Worm (Caenorhabditis elegans) whole organism, L1 larva: ENCODE results near the gene ugt-56.

Source experiments
- C04F5.9 ChIP-seq: sonication (generic microtip); optimal IDR thresholded peaks from 2 replicates; lab custom pipeline; 2016; ENCODE audit warnings: missing genetic modification characterization, missing compliant biosample characterization
- C34B4.2 ChIP-seq: sonication (generic microtip); optimal IDR thresholded peaks from 2 replicates; lab custom pipeline; 2017; ENCODE audit warnings: mild to moderate bottlenecking, missing genetic modification characterization, missing compliant biosample characterization
- Y116A8C.19 ChIP-seq: sonication (generic microtip); optimal IDR thresholded peaks from 2 replicates; lab custom pipeline; 2016; ENCODE audit warnings: missing compliant biosample characterization, missing genetic modification characterization, borderline replicate concordance
- alr-1 ChIP-seq: fragments of 200-800 bp; sonication (Bioruptor generic); optimal IDR thresholded peaks from 2 replicates; lab custom pipeline; 2018; ENCODE audit warnings: borderline replicate concordance, mild to moderate bottlenecking, missing genetic modification characterization, missing compliant biosample characterization
- aly-2 ChIP-seq: fragments of 150-350 bp; optimal IDR thresholded peaks from 2 replicates; lab custom pipeline; 2014; ENCODE audit warnings: missing biosample characterization, missing genetic modification characterization
- ama-1 ChIP-seq: fragments of 150-350 bp; optimal IDR thresholded peaks from 2 replicates; lab custom pipeline; 2014
- ceh-63 ChIP-seq: fragments of 200-800 bp; sonication (Bioruptor generic); optimal IDR thresholded peaks from 2 replicates; lab custom pipeline; 2018; ENCODE audit warnings: mild to moderate bottlenecking, missing genetic modification characterization, missing compliant biosample characterization
- ceh-8 ChIP-seq: fragments of 200-800 bp; sonication (Bioruptor generic); optimal IDR thresholded peaks from 2 replicates; lab custom pipeline; 2018; ENCODE audit warnings: mild to moderate bottlenecking, missing genetic modification characterization, moderate library complexity, missing compliant biosample characterization
- ceh-82 ChIP-seq, 3 experiments: fragments of 150-350 bp in 1 of 3; sonication (generic microtip) in 2 of 3; optimal IDR thresholded peaks; 2 replicates each; lab custom pipeline; 2014 to 2017; ENCODE audit warnings: missing biosample characterization in 3 of 3, missing genetic modification characterization in 3 of 3
- ceh-88 ChIP-seq: fragments of 200-800 bp; sonication (Bioruptor generic); IDR thresholded peaks from 2 replicates; pipeline ENCODE4 v1.3.6; 2022; ENCODE audit warnings: missing genetic modification characterization, missing compliant biosample characterization
- ceh-90 ChIP-seq: sonication (generic microtip); optimal IDR thresholded peaks from 2 replicates; lab custom pipeline; 2016; ENCODE audit warnings: missing genetic modification characterization, missing compliant biosample characterization
- dpl-1 ChIP-seq, 3 experiments: fragments of 150-350 bp in 2 of 3; sonication (generic microtip) in 1 of 3; optimal IDR thresholded peaks; 2 replicates each; lab custom pipeline; 2014 to 2017; ENCODE audit warnings: missing biosample characterization in 3 of 3, missing genetic modification characterization in 3 of 3, missing genetic modification reagents in 3 of 3
- efl-1 ChIP-seq, 4 experiments: fragments of 150-350 bp; optimal IDR thresholded peaks in 3 of 4; peaks in 1 of 4; 1 replicate in 1 of 4; 2 replicates in 3 of 4; lab custom pipeline; 2014; ENCODE audit warnings: missing biosample characterization in 2 of 4, missing genetic modification characterization in 2 of 4, missing genetic modification reagents in 2 of 4
- efl-3 ChIP-seq: fragments of 200-800 bp; sonication (Bioruptor generic); optimal IDR thresholded peaks from 2 replicates; lab custom pipeline; 2018; ENCODE audit warnings: mild to moderate bottlenecking, missing genetic modification characterization, missing compliant biosample characterization
- egl-13 ChIP-seq: sonication (generic microtip); optimal IDR thresholded peaks from 2 replicates; lab custom pipeline; 2016; ENCODE audit warnings: missing genotype, missing genetic modification reagents, missing genetic modification characterization, missing compliant biosample characterization
- elt-3 ChIP-seq, 6 experiments: fragments of 150-350 bp in 1 of 6; sonication (generic microtip); optimal IDR thresholded peaks; 2 replicates each; lab custom pipeline; 2017 to 2018; ENCODE audit warnings: missing biosample characterization in 6 of 6, missing genetic modification characterization in 6 of 6, inconsistent platforms in 1 of 6
- ets-5 ChIP-seq: fragments of 200-800 bp; sonication (Bioruptor generic); IDR thresholded peaks from 2 replicates; pipeline ENCODE4 v1.3.6; 2022; ENCODE audit warnings: missing genetic modification characterization, missing compliant biosample characterization
- fkh-10 ChIP-seq: sonication (generic microtip); optimal IDR thresholded peaks from 2 replicates; lab custom pipeline; 2017; ENCODE audit warnings: missing biosample characterization, missing genetic modification reagents, missing genetic modification characterization
- fkh-4 ChIP-seq: sonication (generic microtip); optimal IDR thresholded peaks from 2 replicates; lab custom pipeline; 2016; ENCODE audit warnings: missing compliant biosample characterization, missing genetic modification characterization, borderline replicate concordance
- fkh-8 ChIP-seq: sonication (generic microtip); optimal IDR thresholded peaks from 2 replicates; lab custom pipeline; 2016; ENCODE audit warnings: mild to moderate bottlenecking, missing genetic modification characterization, missing compliant biosample characterization
- grh-1 ChIP-seq: fragments of 200-800 bp; sonication (Bioruptor generic); IDR thresholded peaks from 2 replicates; pipeline ENCODE4 v1.3.6; 2022; ENCODE audit warnings: missing genetic modification reagents, missing genetic modification characterization, missing compliant biosample characterization
- irx-1 ChIP-seq: sonication (generic microtip); optimal IDR thresholded peaks from 2 replicates; lab custom pipeline; 2016; ENCODE audit warnings: missing genetic modification characterization, missing compliant biosample characterization
- isw-1 ChIP-seq: fragments of 200-800 bp; sonication (Bioruptor generic); IDR thresholded peaks from 2 replicates; pipeline ENCODE4 v1.3.6; 2022; ENCODE audit warnings: missing genetic modification characterization, missing compliant biosample characterization
- lin-13 ChIP-seq: fragments of 150-350 bp; optimal IDR thresholded peaks from 2 replicates; lab custom pipeline; 2014; ENCODE audit warnings: missing biosample characterization, missing genetic modification reagents, missing genetic modification characterization
- lin-14 ChIP-seq: fragments of 200-800 bp; sonication (Bioruptor generic); optimal IDR thresholded peaks from 2 replicates; lab custom pipeline; 2018; ENCODE audit warnings: mild to moderate bottlenecking, missing genetic modification characterization, moderate library complexity, missing compliant biosample characterization
- lin-15B ChIP-seq: fragments of 150-350 bp; sonication (generic microtip); optimal IDR thresholded peaks from 3 replicates; lab custom pipeline; 2014; ENCODE audit warnings: missing biosample characterization, missing genetic modification characterization
- lin-39 ChIP-seq: fragments of 150-350 bp; optimal IDR thresholded peaks from 2 replicates; lab custom pipeline; 2014; ENCODE audit warnings: missing biosample characterization, missing genetic modification reagents, missing genetic modification characterization
- lsy-2 ChIP-seq, 2 experiments: fragments of 150-350 bp; optimal IDR thresholded peaks; 2 replicates each; lab custom pipeline; 2014; ENCODE audit warnings: missing biosample characterization in 2 of 2, missing genetic modification characterization in 2 of 2
- mdl-1 ChIP-seq, 2 experiments: fragments of 150-350 bp; optimal IDR thresholded peaks; 2 replicates each; lab custom pipeline; 2014 to 2017; ENCODE audit warnings: missing biosample characterization in 2 of 2, missing genetic modification characterization in 2 of 2, inconsistent platforms in 1 of 2
- mef-2 ChIP-seq: fragments of 150-350 bp; optimal IDR thresholded peaks from 2 replicates; lab custom pipeline; 2014; ENCODE audit warnings: missing biosample characterization, missing genetic modification characterization
- nhr-12 ChIP-seq: sonication (generic microtip); optimal IDR thresholded peaks from 2 replicates; lab custom pipeline; 2017; ENCODE audit warnings: missing biosample characterization, missing genetic modification characterization
- nhr-19 ChIP-seq: fragments of 200-800 bp; sonication (Bioruptor generic); conservative IDR thresholded peaks from 2 replicates; pipeline ENCODE4 v1.3.6; 2022; ENCODE audit warnings: missing genetic modification characterization, missing compliant biosample characterization
- nhr-237 ChIP-seq: fragments of 150-350 bp; optimal IDR thresholded peaks from 2 replicates; lab custom pipeline; 2014; ENCODE audit warnings: missing biosample characterization, missing genetic modification characterization
- nhr-47 ChIP-seq: sonication (generic microtip); optimal IDR thresholded peaks from 2 replicates; lab custom pipeline; 2016; ENCODE audit warnings: mild to moderate bottlenecking, missing genetic modification characterization, moderate library complexity, missing compliant biosample characterization
- nhr-71 ChIP-seq: sonication (generic microtip); optimal IDR thresholded peaks from 2 replicates; lab custom pipeline; 2016; ENCODE audit warnings: mild to moderate bottlenecking, missing genetic modification characterization, moderate library complexity, missing compliant biosample characterization
- nhr-76 ChIP-seq: sonication (generic microtip); optimal IDR thresholded peaks from 2 replicates; lab custom pipeline; 2017; ENCODE audit warnings: missing biosample characterization, missing genetic modification characterization
- nhr-77 ChIP-seq: fragments of 150-350 bp; optimal IDR thresholded peaks from 2 replicates; lab custom pipeline; 2014; ENCODE audit warnings: missing biosample characterization, missing genetic modification characterization
- nhr-84 ChIP-seq: sonication (generic microtip); optimal IDR thresholded peaks from 2 replicates; lab custom pipeline; 2017; ENCODE audit warnings: missing biosample characterization, missing genetic modification characterization
- nhr-85 ChIP-seq: sonication (generic microtip); peaks from one replicate; lab custom pipeline; 2016; ENCODE audit warnings: missing genetic modification characterization, inconsistent platforms, missing compliant biosample characterization
- nhr-90 ChIP-seq: sonication (generic microtip); optimal IDR thresholded peaks from 2 replicates; lab custom pipeline; 2016; ENCODE audit warnings: mild to moderate bottlenecking, missing genetic modification characterization, missing compliant biosample characterization; ENCODE audit not compliant: poor library complexity
- pag-3 ChIP-seq: sonication (generic microtip); optimal IDR thresholded peaks from 2 replicates; lab custom pipeline; 2017; ENCODE audit warnings: missing genetic modification characterization, mild to moderate bottlenecking, missing compliant biosample characterization, antibody characterized with exemption, borderline replicate concordance; ENCODE audit not compliant: insufficient read depth
- rnt-1 ChIP-seq: sonication (generic microtip); optimal IDR thresholded peaks from 2 replicates; lab custom pipeline; 2016; ENCODE audit warnings: mild to moderate bottlenecking, missing genetic modification characterization, moderate library complexity, missing compliant biosample characterization
- skn-1 ChIP-seq: fragments of 150-350 bp; optimal IDR thresholded peaks from 2 replicates; lab custom pipeline; 2014; ENCODE audit warnings: missing biosample characterization, missing genetic modification characterization
- sox-4 ChIP-seq: sonication (generic microtip); optimal IDR thresholded peaks from 2 replicates; lab custom pipeline; 2016; ENCODE audit warnings: missing genetic modification characterization, missing compliant biosample characterization
- swsn-7 ChIP-seq: sonication (generic microtip); optimal IDR thresholded peaks from 2 replicates; lab custom pipeline; 2016; ENCODE audit warnings: missing genetic modification characterization, missing compliant biosample characterization
- tlp-1 ChIP-seq: fragments of 150-350 bp; optimal IDR thresholded peaks from 2 replicates; lab custom pipeline; 2014; ENCODE audit warnings: missing biosample characterization, missing genetic modification characterization
- unc-30 ChIP-seq: sonication (generic microtip); optimal IDR thresholded peaks from 2 replicates; lab custom pipeline; 2017; ENCODE audit warnings: missing biosample characterization, missing genetic modification characterization
- unc-62 ChIP-seq: fragments of 150-350 bp; optimal IDR thresholded peaks from 2 replicates; lab custom pipeline; 2014; ENCODE audit warnings: missing biosample characterization, missing genetic modification reagents, missing genetic modification characterization
- unc-86 ChIP-seq: sonication (generic microtip); optimal IDR thresholded peaks from 2 replicates; lab custom pipeline; 2016; ENCODE audit warnings: missing genetic modification characterization, missing compliant biosample characterization
- unc-98 ChIP-seq: fragments of 200-800 bp; sonication (Bioruptor generic); IDR thresholded peaks from 2 replicates; pipeline ENCODE4 v1.3.6; 2022; ENCODE audit warnings: missing genetic modification characterization, missing compliant biosample characterization
- vab-15 ChIP-seq: sonication (generic microtip); optimal IDR thresholded peaks from 2 replicates; lab custom pipeline; 2017; ENCODE audit warnings: missing genotype, mild to moderate bottlenecking, missing genetic modification characterization, missing compliant biosample characterization
- zag-1 ChIP-seq: fragments of 150-350 bp; optimal IDR thresholded peaks from 2 replicates; lab custom pipeline; 2014; ENCODE audit warnings: missing biosample characterization, missing genetic modification characterization
- ztf-11 ChIP-seq, 2 experiments: sonication (generic microtip); optimal IDR thresholded peaks; 2 replicates each; lab custom pipeline; 2016 to 2017; ENCODE audit warnings: missing genetic modification characterization in 2 of 2, missing biosample characterization in 1 of 2, missing compliant biosample characterization in 1 of 2
- ztf-4 ChIP-seq: fragments of 150-350 bp; optimal IDR thresholded peaks from 2 replicates; lab custom pipeline; 2014; ENCODE audit warnings: missing biosample characterization, missing genetic modification characterization

Gene ugt-56

DNA sequence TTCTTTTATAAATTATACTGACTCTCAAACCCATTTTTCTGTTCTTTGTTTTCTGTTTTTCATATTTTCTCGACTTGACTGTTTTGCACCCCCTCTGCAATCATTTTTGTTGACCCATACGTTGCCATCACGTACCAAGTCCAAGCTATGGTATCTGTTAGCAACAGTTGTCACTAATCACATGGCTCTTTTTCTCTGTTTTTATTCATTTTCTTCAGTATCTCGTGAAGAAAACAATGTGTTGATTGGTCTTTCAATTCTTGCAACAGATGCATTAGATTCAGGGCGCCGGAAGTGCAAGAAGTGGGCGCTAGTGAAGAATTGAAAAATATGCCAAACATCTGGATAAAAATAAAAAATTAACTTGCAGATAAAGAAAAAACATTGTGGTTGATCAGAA lies 23.3 kb upstream of the ugt-56 start:
- TF ChIP-seq irx-1 (tag; lab: Kevin White, UChicago) (no peak), skn-1 (tag; lab: Kevin White, UChicago) (no peak), ztf-11 (tag; optimal IDR thresholded peaks at IDR 0.05; lab: Kevin White, UChicago) (no peak), nhr-237 (tag; lab: Kevin White, UChicago) (no peak), ztf-4 (tag; lab: Kevin White, UChicago) (no peak), nhr-76 (tag; lab: Kevin White, UChicago) (no peak), rnt-1 (peak; percentile 75), nhr-71 (tag; lab: Kevin White, UChicago) (peak; percentile 71), sox-4 (tag; lab: Kevin White, UChicago) (no peak), ceh-90 (tag; lab: Kevin White, UChicago) (no peak), fkh-8 (tag; lab: Kevin White, UChicago) (no peak), lin-13 (GFP tag; lab: Kevin White, UChicago) (no peak), lin-14 (GFP tag; lab: Kevin White, UChicago) (peak; percentile 78), isw-1 (GFP tag; lab: Robert Waterston, UW) (no peak), dpl-1 (GFP tag; optimal IDR thresholded peaks at IDR 0.05; lab: Kevin White, UChicago) (no peak), pag-3 (tag; lab: Kevin White, UChicago) (peak; percentile 66), lsy-2 (tag; optimal IDR thresholded peaks at IDR 0.05; lab: Kevin White, UChicago) (peak; percentile 32 to 60), lin-15B (tag; lab: Kevin White, UChicago) (no peak), unc-62 (GFP tag; lab: Kevin White, UChicago) (no peak), aly-2 (no peak), C34B4.2 (no peak), nhr-90 (no peak), tlp-1 (no peak), nhr-84 (no peak), nhr-47 (tag; lab: Kevin White, UChicago) (no peak), ceh-8 (no peak), ceh-63 (GFP tag; lab: Kevin White, UChicago) (no peak), fkh-10 (GFP tag; lab: Kevin White, UChicago) (no peak), swsn-7 (tag; lab: Kevin White, UChicago) (no peak), zag-1 (tag; lab: Kevin White, UChicago) (no peak), efl-3 (no peak), nhr-19 (GFP tag; lab: Robert Waterston, UW) (peak; percentile 48), ama-1 (lab: Kevin White, UChicago) (no peak), efl-1 (optimal IDR thresholded peaks at IDR 0.05; lab: Kevin White, UChicago) (no peak), efl-1 (GFP tag; optimal IDR thresholded peaks at IDR 0.05 in 1 of 2; lab: Kevin White, UChicago) (no peak), egl-13 (tag; lab: Kevin White, UChicago) (no peak), ceh-82 (tag; optimal IDR thresholded peaks at IDR 0.05; lab: Kevin White, UChicago) (no peak), lin-39 (tag; lab: Kevin White, UChicago) (peak; percentile 85), nhr-12 (tag; lab: Kevin White, UChicago) (no peak), mdl-1 (tag; optimal IDR thresholded peaks at IDR 0.05; lab: Kevin White, UChicago) (peak in 1 of 2 experiments; percentile 14), grh-1 (GFP tag; lab: Robert Waterston, UW) (no peak), unc-86 (no peak), nhr-85 (no peak), elt-3 (tag; optimal IDR thresholded peaks at IDR 0.05; lab: Kevin White, UChicago) (no peak), fkh-4 (tag; lab: Kevin White, UChicago) (no peak), mef-2 (tag; lab: Kevin White, UChicago) (no peak), unc-98 (GFP tag; lab: Robert Waterston, UW) (no peak), Y116A8C.19 (tag; lab: Kevin White, UChicago) (no peak), vab-15 (tag; lab: Kevin White, UChicago) (no peak), C04F5.9 (tag; lab: Kevin White, UChicago) (no peak), ceh-88 (GFP tag; lab: Robert Waterston, UW) (no peak), unc-30 (tag; lab: Kevin White, UChicago) (no peak), alr-1 (tag; lab: Kevin White, UChicago) (no peak), nhr-77 (tag; lab: Kevin White, UChicago) (no peak), ets-5 (GFP tag; lab: Robert Waterston, UW) (no peak)
